Worm (Caenorhabditis elegans): ENCODE results near the gene irg-4.
A peak's percentile ranks its signal among the peaks of the same experiment; 100 is the strongest.

irg-4 gene

DNA sequence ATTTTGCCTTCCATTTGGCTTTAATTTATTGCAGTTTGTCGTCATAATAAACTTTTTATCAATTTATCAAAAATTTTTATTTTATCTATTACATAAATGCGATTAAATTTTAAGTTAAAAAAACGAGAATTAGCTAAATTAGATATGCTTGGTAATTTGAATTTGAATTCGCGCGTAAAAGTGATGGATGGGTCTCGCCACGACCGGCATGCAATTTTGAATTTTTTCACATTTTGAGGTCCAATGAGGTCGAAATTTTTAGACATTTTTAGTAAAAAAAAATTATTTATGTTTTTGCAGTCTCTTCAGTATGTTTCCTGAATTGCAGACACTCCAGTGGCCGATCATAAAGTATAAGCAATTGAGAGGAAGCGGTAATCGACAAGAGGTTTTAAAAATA, 27.0 kb upstream of the irg-4 start, which contains the start of gene dsb-1:
dsb-1 (plus strand) TSS at position 301 of the 400 bp plus-strand sequence.
- TF ChIP-seq sptf-1 (tag; optimal IDR thresholded peaks at IDR 0.05) (no peak), flh-1 (GFP tag; optimal IDR thresholded peaks at IDR 0.05) (no peak), ceh-39 (tag; optimal IDR thresholded peaks at IDR 0.05) (no peak), mab-5 (tag; optimal IDR thresholded peaks at IDR 0.05) (no peak)

DNA sequence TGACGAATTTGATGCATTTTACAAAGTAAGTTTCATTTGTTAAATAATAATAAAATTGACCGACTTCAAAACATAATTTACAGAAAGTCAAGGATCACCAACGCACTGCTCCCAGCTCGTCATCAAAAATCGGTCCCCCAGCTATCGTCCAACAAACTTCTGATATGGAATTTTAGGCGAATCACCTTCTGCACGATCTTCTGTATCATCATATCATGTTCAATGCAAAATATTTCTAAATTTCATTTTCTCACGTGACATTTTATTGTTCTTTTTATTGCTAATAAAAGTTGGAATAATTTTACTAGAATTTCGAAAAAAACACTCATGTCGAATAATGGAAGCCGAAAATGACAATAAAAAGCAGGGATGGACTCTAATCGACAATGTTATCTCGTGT, 25.5 kb upstream of the irg-4 start, which contains the start of gene acl-13:
acl-13 (plus strand) TSS at position 301 of the 400 bp plus-strand sequence.
- TF ChIP-seq sptf-1 (tag; optimal IDR thresholded peaks at IDR 0.05) (no peak), lsy-2 (tag; optimal IDR thresholded peaks at IDR 0.05) (no peak)

DNA sequence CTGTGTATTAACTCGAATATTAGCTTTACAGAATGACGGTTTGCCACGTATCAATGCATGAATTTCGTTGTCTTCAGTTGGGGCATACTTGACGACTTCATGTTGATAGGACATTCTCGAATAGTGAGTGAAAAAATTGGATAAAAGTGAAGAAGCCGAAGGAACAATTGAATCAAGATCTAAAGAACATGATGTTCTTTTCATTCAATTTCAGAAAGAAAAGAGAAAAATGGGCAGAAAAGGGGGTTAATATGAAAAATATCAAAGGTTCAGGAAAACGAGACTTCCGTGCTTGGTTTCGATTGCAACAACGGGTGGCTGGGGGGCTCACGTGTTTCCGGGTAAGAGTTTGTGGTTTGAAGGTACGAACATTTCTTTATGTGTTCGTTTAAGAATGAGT, 21.0 kb upstream of the irg-4 start:
- no peak for TF ChIP-seq nhr-28 (tag; optimal IDR thresholded peaks at IDR 0.05)
- no peak for TF ChIP-seq mls-2 (tag; optimal IDR thresholded peaks at IDR 0.05)
- no peak for TF ChIP-seq hlh-1 (tag; optimal IDR thresholded peaks at IDR 0.05)
- no peak for TF ChIP-seq nhr-76 (tag; optimal IDR thresholded peaks at IDR 0.05)
- no peak for TF ChIP-seq ces-1 (GFP tag; optimal IDR thresholded peaks at IDR 0.05)
- TF ChIP-seq drap-1 (GFP tag; optimal IDR thresholded peaks at IDR 0.05) = no peak
- no peak for TF ChIP-seq elt-1 (tag; optimal IDR thresholded peaks at IDR 0.05; ENCODE audit: borderline replicate concordance, insufficient read depth)
- no peak for TF ChIP-seq ceh-39 (tag; optimal IDR thresholded peaks at IDR 0.05)
- no peak for TF ChIP-seq lin-13 (tag; optimal IDR thresholded peaks at IDR 0.05)
- no peak for TF ChIP-seq ham-2 (GFP tag; optimal IDR thresholded peaks at IDR 0.05)
- TF ChIP-seq unc-39 (tag; optimal IDR thresholded peaks at IDR 0.05) = no peak
- no peak for TF ChIP-seq ceh-83 (GFP tag; optimal IDR thresholded peaks at IDR 0.05)
- TF ChIP-seq zip-8 (tag; optimal IDR thresholded peaks at IDR 0.05) = no peak
- no peak for TF ChIP-seq nhr-237 (tag; optimal IDR thresholded peaks at IDR 0.05)
- no peak for TF ChIP-seq ztf-11 (tag; optimal IDR thresholded peaks at IDR 0.05)
- no peak for TF ChIP-seq pha-4 (tag; optimal IDR thresholded peaks at IDR 0.05)
- TF ChIP-seq M03D4.4 (tag; optimal IDR thresholded peaks at IDR 0.05) = no peak

ce11 chrIV:12416629-12417404, 18.8 kb upstream of the irg-4 start:
- no peak for TF ChIP-seq bed-3 (GFP tag; optimal IDR thresholded peaks at IDR 0.05)
- no peak for TF ChIP-seq nhr-2 (tag; optimal IDR thresholded peaks at IDR 0.05)
- TF ChIP-seq ztf-11 (tag; optimal IDR thresholded peaks at IDR 0.05) = no peak
- no peak for TF ChIP-seq unc-120 (tag; optimal IDR thresholded peaks at IDR 0.05; ENCODE audit: poor library complexity, severe bottlenecking)
- peak; percentile 52 for TF ChIP-seq sptf-1 (tag; optimal IDR thresholded peaks at IDR 0.05)
- no peak for TF ChIP-seq sem-2 (GFP tag; optimal IDR thresholded peaks at IDR 0.05)
- peak; percentile 48 for TF ChIP-seq ham-2 (GFP tag; optimal IDR thresholded peaks at IDR 0.05)
- no peak for TF ChIP-seq zip-8 (tag; optimal IDR thresholded peaks at IDR 0.05)
- no peak for TF ChIP-seq lin-13 (tag; optimal IDR thresholded peaks at IDR 0.05)
- no peak for TF ChIP-seq nhr-76 (tag; optimal IDR thresholded peaks at IDR 0.05)
- TF ChIP-seq nhr-237 (tag; optimal IDR thresholded peaks at IDR 0.05) = no peak
- no peak for TF ChIP-seq drap-1 (GFP tag; optimal IDR thresholded peaks at IDR 0.05)
- TF ChIP-seq nhr-28 (tag; optimal IDR thresholded peaks at IDR 0.05) = no peak
- TF ChIP-seq hlh-1 (tag; optimal IDR thresholded peaks at IDR 0.05) = no peak
- no peak for TF ChIP-seq blmp-1 (tag; optimal IDR thresholded peaks at IDR 0.05)
- no peak for TF ChIP-seq snpc-4 (tag; optimal IDR thresholded peaks at IDR 0.05)
- no peak for TF ChIP-seq pha-4 (tag; optimal IDR thresholded peaks at IDR 0.05)
- peak; percentile 35 for TF ChIP-seq cnd-1 (tag; optimal IDR thresholded peaks at IDR 0.05)
- TF ChIP-seq M03D4.4 (tag; optimal IDR thresholded peaks at IDR 0.05) = peak; percentile 32
- TF ChIP-seq elt-3 (tag; optimal IDR thresholded peaks at IDR 0.05) = no peak
- no peak for TF ChIP-seq flh-1 (GFP tag; optimal IDR thresholded peaks at IDR 0.05)
- no peak for TF ChIP-seq ceh-43 (GFP tag; optimal IDR thresholded peaks at IDR 0.05)
- TF ChIP-seq lsy-2 (tag; optimal IDR thresholded peaks at IDR 0.05) = no peak
- TF ChIP-seq elt-1 (tag; optimal IDR thresholded peaks at IDR 0.05; ENCODE audit: borderline replicate concordance, insufficient read depth) = no peak
- no peak for TF ChIP-seq tbx-8 (GFP tag; optimal IDR thresholded peaks at IDR 0.05)
- no peak for TF ChIP-seq ceh-39 (tag; optimal IDR thresholded peaks at IDR 0.05)
- TF ChIP-seq ceh-83 (GFP tag; optimal IDR thresholded peaks at IDR 0.05) = peak; percentile 34
- TF ChIP-seq unc-39 (tag; optimal IDR thresholded peaks at IDR 0.05) = no peak
- TF ChIP-seq ces-1 (GFP tag; optimal IDR thresholded peaks at IDR 0.05) = no peak
- no peak for TF ChIP-seq mls-2 (tag; optimal IDR thresholded peaks at IDR 0.05)
- TF ChIP-seq mep-1 (tag; optimal IDR thresholded peaks at IDR 0.05) = no peak
- peak; percentile 63 for TF ChIP-seq lin-32 (GFP tag; optimal IDR thresholded peaks at IDR 0.05)
- TF ChIP-seq nhr-12 (tag; optimal IDR thresholded peaks at IDR 0.05) = no peak
- TF ChIP-seq unc-62 (GFP tag; optimal IDR thresholded peaks at IDR 0.05) = no peak
- no peak for TF ChIP-seq mab-5 (tag; optimal IDR thresholded peaks at IDR 0.05)

Measured in whole organism, mixed stage, embryonic.